Worm (Caenorhabditis elegans) whole organism, L1 larva: ENCODE data around the gene pgap-1.

Experiments
- C34B4.2 ChIP-seq: sonication (generic microtip); optimal IDR thresholded peaks from 2 replicates; lab custom pipeline; 2017; ENCODE audit warnings: mild to moderate bottlenecking, missing genetic modification characterization, missing compliant biosample characterization
- F16B12.6 ChIP-seq: fragments of 150-350 bp; optimal IDR thresholded peaks from 2 replicates; lab custom pipeline; 2014; ENCODE audit warnings: missing biosample characterization, missing genetic modification characterization
- Y116A8C.19 ChIP-seq: sonication (generic microtip); optimal IDR thresholded peaks from 2 replicates; lab custom pipeline; 2016; ENCODE audit warnings: missing compliant biosample characterization, missing genetic modification characterization, borderline replicate concordance
- aly-2 ChIP-seq: fragments of 150-350 bp; optimal IDR thresholded peaks from 2 replicates; lab custom pipeline; 2014; ENCODE audit warnings: missing biosample characterization, missing genetic modification characterization
- ceh-8 ChIP-seq: fragments of 200-800 bp; sonication (Bioruptor generic); optimal IDR thresholded peaks from 2 replicates; lab custom pipeline; 2018; ENCODE audit warnings: mild to moderate bottlenecking, missing genetic modification characterization, moderate library complexity, missing compliant biosample characterization
- ceh-82 ChIP-seq, 3 experiments: fragments of 150-350 bp in 1 of 3; sonication (generic microtip) in 2 of 3; optimal IDR thresholded peaks; 2 replicates each; lab custom pipeline; 2014 to 2017; ENCODE audit warnings: missing biosample characterization in 3 of 3, missing genetic modification characterization in 3 of 3
- ceh-88 ChIP-seq: fragments of 200-800 bp; sonication (Bioruptor generic); IDR thresholded peaks from 2 replicates; pipeline ENCODE4 v1.3.6; 2022; ENCODE audit warnings: missing genetic modification characterization, missing compliant biosample characterization
- ceh-90 ChIP-seq: sonication (generic microtip); optimal IDR thresholded peaks from 2 replicates; lab custom pipeline; 2016; ENCODE audit warnings: missing genetic modification characterization, missing compliant biosample characterization
- efl-1 ChIP-seq, 4 experiments: fragments of 150-350 bp; optimal IDR thresholded peaks in 3 of 4; peaks in 1 of 4; 1 replicate in 1 of 4; 2 replicates in 3 of 4; lab custom pipeline; 2014; ENCODE audit warnings: missing biosample characterization in 2 of 4, missing genetic modification characterization in 2 of 4, missing genetic modification reagents in 2 of 4
- egl-13 ChIP-seq: sonication (generic microtip); optimal IDR thresholded peaks from 2 replicates; lab custom pipeline; 2016; ENCODE audit warnings: missing genotype, missing genetic modification reagents, missing genetic modification characterization, missing compliant biosample characterization
- fkh-10 ChIP-seq: sonication (generic microtip); optimal IDR thresholded peaks from 2 replicates; lab custom pipeline; 2017; ENCODE audit warnings: missing biosample characterization, missing genetic modification reagents, missing genetic modification characterization
- fkh-4 ChIP-seq: sonication (generic microtip); optimal IDR thresholded peaks from 2 replicates; lab custom pipeline; 2016; ENCODE audit warnings: missing compliant biosample characterization, missing genetic modification characterization, borderline replicate concordance
- fkh-8 ChIP-seq: sonication (generic microtip); optimal IDR thresholded peaks from 2 replicates; lab custom pipeline; 2016; ENCODE audit warnings: mild to moderate bottlenecking, missing genetic modification characterization, missing compliant biosample characterization
- hlh-17 ChIP-seq: fragments of 200-800 bp; sonication (Bioruptor generic); optimal IDR thresholded peaks from 2 replicates; lab custom pipeline; 2018; ENCODE audit warnings: missing genetic modification characterization, mild to moderate bottlenecking, missing compliant biosample characterization, moderate library complexity, borderline replicate concordance
- hlh-4 ChIP-seq: sonication (generic microtip); optimal IDR thresholded peaks from 2 replicates; lab custom pipeline; 2016; ENCODE audit warnings: mild to moderate bottlenecking, missing genetic modification characterization, missing compliant biosample characterization
- hpl-2 ChIP-seq: fragments of 150-350 bp; optimal IDR thresholded peaks from 2 replicates; lab custom pipeline; 2014; ENCODE audit warnings: missing biosample characterization, missing genetic modification reagents, missing genetic modification characterization
- jun-1 ChIP-seq: fragments of 150-350 bp; optimal IDR thresholded peaks from 2 replicates; lab custom pipeline; 2014; ENCODE audit warnings: missing biosample characterization, missing genetic modification reagents, missing genetic modification characterization
- lin-14 ChIP-seq: fragments of 200-800 bp; sonication (Bioruptor generic); optimal IDR thresholded peaks from 2 replicates; lab custom pipeline; 2018; ENCODE audit warnings: mild to moderate bottlenecking, missing genetic modification characterization, moderate library complexity, missing compliant biosample characterization
- mdl-1 ChIP-seq, 2 experiments: fragments of 150-350 bp; optimal IDR thresholded peaks; 2 replicates each; lab custom pipeline; 2014 to 2017; ENCODE audit warnings: missing biosample characterization in 2 of 2, missing genetic modification characterization in 2 of 2, inconsistent platforms in 1 of 2
- mef-2 ChIP-seq: fragments of 150-350 bp; optimal IDR thresholded peaks from 2 replicates; lab custom pipeline; 2014; ENCODE audit warnings: missing biosample characterization, missing genetic modification characterization
- mep-1 ChIP-seq: fragments of 150-350 bp; optimal IDR thresholded peaks from 2 replicates; lab custom pipeline; 2014; ENCODE audit warnings: missing biosample characterization, missing genetic modification characterization
- nhr-11 ChIP-seq: fragments of 150-350 bp; optimal IDR thresholded peaks from 2 replicates; lab custom pipeline; 2014; ENCODE audit warnings: missing biosample characterization, missing genetic modification characterization
- nhr-19 ChIP-seq: fragments of 200-800 bp; sonication (Bioruptor generic); conservative IDR thresholded peaks from 2 replicates; pipeline ENCODE4 v1.3.6; 2022; ENCODE audit warnings: missing genetic modification characterization, missing compliant biosample characterization
- nhr-237 ChIP-seq: fragments of 150-350 bp; optimal IDR thresholded peaks from 2 replicates; lab custom pipeline; 2014; ENCODE audit warnings: missing biosample characterization, missing genetic modification characterization
- nhr-28 ChIP-seq: fragments of 150-350 bp; optimal IDR thresholded peaks from 2 replicates; lab custom pipeline; 2014; ENCODE audit warnings: missing biosample characterization, missing genetic modification characterization
- nhr-71 ChIP-seq: sonication (generic microtip); optimal IDR thresholded peaks from 2 replicates; lab custom pipeline; 2016; ENCODE audit warnings: mild to moderate bottlenecking, missing genetic modification characterization, moderate library complexity, missing compliant biosample characterization
- nhr-76 ChIP-seq: sonication (generic microtip); optimal IDR thresholded peaks from 2 replicates; lab custom pipeline; 2017; ENCODE audit warnings: missing biosample characterization, missing genetic modification characterization
- nhr-84 ChIP-seq: sonication (generic microtip); optimal IDR thresholded peaks from 2 replicates; lab custom pipeline; 2017; ENCODE audit warnings: missing biosample characterization, missing genetic modification characterization
- rnt-1 ChIP-seq: sonication (generic microtip); optimal IDR thresholded peaks from 2 replicates; lab custom pipeline; 2016; ENCODE audit warnings: mild to moderate bottlenecking, missing genetic modification characterization, moderate library complexity, missing compliant biosample characterization
- skn-1 ChIP-seq: fragments of 150-350 bp; optimal IDR thresholded peaks from 2 replicates; lab custom pipeline; 2014; ENCODE audit warnings: missing biosample characterization, missing genetic modification characterization
- snu-23 ChIP-seq: sonication (generic microtip); optimal IDR thresholded peaks from 2 replicates; lab custom pipeline; 2016; ENCODE audit warnings: missing genetic modification characterization, missing compliant biosample characterization
- tlp-1 ChIP-seq: fragments of 150-350 bp; optimal IDR thresholded peaks from 2 replicates; lab custom pipeline; 2014; ENCODE audit warnings: missing biosample characterization, missing genetic modification characterization
- unc-130 ChIP-seq: fragments of 150-350 bp; optimal IDR thresholded peaks from 2 replicates; lab custom pipeline; 2017; ENCODE audit warnings: missing biosample characterization, missing genetic modification characterization, inconsistent platforms
- unc-86 ChIP-seq: sonication (generic microtip); optimal IDR thresholded peaks from 2 replicates; lab custom pipeline; 2016; ENCODE audit warnings: missing genetic modification characterization, missing compliant biosample characterization
- unc-98 ChIP-seq: fragments of 200-800 bp; sonication (Bioruptor generic); IDR thresholded peaks from 2 replicates; pipeline ENCODE4 v1.3.6; 2022; ENCODE audit warnings: missing genetic modification characterization, missing compliant biosample characterization
- ztf-11 ChIP-seq, 2 experiments: sonication (generic microtip); optimal IDR thresholded peaks; 2 replicates each; lab custom pipeline; 2016 to 2017; ENCODE audit warnings: missing genetic modification characterization in 2 of 2, missing biosample characterization in 1 of 2, missing compliant biosample characterization in 1 of 2
- ztf-4 ChIP-seq: fragments of 150-350 bp; optimal IDR thresholded peaks from 2 replicates; lab custom pipeline; 2014; ENCODE audit warnings: missing biosample characterization, missing genetic modification characterization

Gene pgap-1

ce11 chrV:11245029-11245428 lies 3.3 kb downstream of the pgap-1 start:
- TF ChIP-seq efl-1 (optimal IDR thresholded peaks at IDR 0.05; lab: Kevin White, UChicago) (no peak), efl-1 (GFP tag; optimal IDR thresholded peaks at IDR 0.05 in 1 of 2; lab: Kevin White, UChicago) (peak in 1 of 2 experiments; percentile 57), nhr-11 (tag; lab: Kevin White, UChicago) (no peak), hpl-2 (no peak)

- TF ChIP-seq rnt-1 (tag; lab: Kevin White, UChicago) (no peak), unc-130 (tag; lab: Kevin White, UChicago) (no peak), fkh-10 (GFP tag; lab: Kevin White, UChicago) (no peak), hlh-17 (GFP tag; lab: Kevin White, UChicago) (no peak), unc-98 (no peak), F16B12.6 (tag; lab: Kevin White, UChicago) (no peak), lin-14 (no peak), hlh-4 (tag; lab: Kevin White, UChicago) (no peak), nhr-71 (no peak), fkh-4 (tag; lab: Kevin White, UChicago) (no peak), ztf-4 (tag; lab: Kevin White, UChicago) (no peak), nhr-237 (tag; lab: Kevin White, UChicago) (no peak), fkh-8 (no peak), nhr-76 (tag; lab: Kevin White, UChicago) (no peak), jun-1 (tag; lab: Kevin White, UChicago) (no peak), Y116A8C.19 (tag; lab: Kevin White, UChicago) (no peak), aly-2 (tag; lab: Kevin White, UChicago) (no peak), nhr-19 (no peak), unc-86 (no peak), ceh-8 (GFP tag; lab: Kevin White, UChicago) (no peak)
Measured at ce11 chrV:11247846-11248245, 6.2 kb downstream of the pgap-1 start, which contains the start of gene mam-4. Gene mam-4 (plus strand): TSS chrV:11248146.

- TF ChIP-seq mef-2 (tag; lab: Kevin White, UChicago) (no peak), ceh-90 (tag; lab: Kevin White, UChicago) (no peak), ceh-88 (no peak), mdl-1 (tag; optimal IDR thresholded peaks at IDR 0.05; lab: Kevin White, UChicago) (no peak), ztf-11 (tag; optimal IDR thresholded peaks at IDR 0.05; lab: Kevin White, UChicago) (no peak), ceh-8 (GFP tag; lab: Kevin White, UChicago) (no peak), mep-1 (tag; lab: Kevin White, UChicago) (no peak)
Measured at ce11 chrV:11250735-11251134, 9.1 kb downstream of the pgap-1 start, which contains the start of gene T19B10.12. Gene T19B10.12 (plus strand): TSS chrV:11251035.

- TF ChIP-seq ceh-82 (tag; optimal IDR thresholded peaks at IDR 0.05; lab: Kevin White, UChicago) (no peak), ztf-11 (tag; optimal IDR thresholded peaks at IDR 0.05; lab: Kevin White, UChicago) (no peak), snu-23 (GFP tag; lab: Kevin White, UChicago) (no peak), skn-1 (tag; lab: Kevin White, UChicago) (no peak), tlp-1 (no peak)
Measured at ce11 chrV:11251798-11252197, 10.1 kb downstream of the pgap-1 start.

- no peak for TF ChIP-seq efl-1 (optimal IDR thresholded peaks at IDR 0.05; lab: Kevin White, UChicago)
- TF ChIP-seq efl-1 (GFP tag; optimal IDR thresholded peaks at IDR 0.05 in 1 of 2; lab: Kevin White, UChicago) = peak in 1 of 2 experiments; percentile 9
- TF ChIP-seq hpl-2 = no peak
Measured at ce11 chrV:11252429-11252828, 10.7 kb downstream of the pgap-1 start, which contains the start of gene srsx-33. Gene srsx-33 (minus strand): TSS chrV:11252529.

- TF ChIP-seq egl-13 (no peak), C34B4.2 (tag; lab: Kevin White, UChicago) (no peak), nhr-84 (tag; lab: Kevin White, UChicago) (no peak), ceh-90 (tag; lab: Kevin White, UChicago) (no peak), nhr-76 (tag; lab: Kevin White, UChicago) (no peak), lin-14 (no peak), nhr-28 (tag; lab: Kevin White, UChicago) (no peak)
Measured at ce11 chrV:11254980-11255379, 13.3 kb downstream of the pgap-1 start, which contains the start of gene srsx-31. Gene srsx-31 (minus strand): TSS chrV:11255080.
